Fruit fly (Drosophila melanogaster): ENCODE data around the gene FASN1.

Gene FASN1

dm6 chr2L:3011484-3011883 lies 44.9 kb upstream of the FASN1 start (continued):
- TF ChIP-seq sage (GFP tag; optimal IDR thresholded peaks at IDR 0.05) = no peak

DNA sequence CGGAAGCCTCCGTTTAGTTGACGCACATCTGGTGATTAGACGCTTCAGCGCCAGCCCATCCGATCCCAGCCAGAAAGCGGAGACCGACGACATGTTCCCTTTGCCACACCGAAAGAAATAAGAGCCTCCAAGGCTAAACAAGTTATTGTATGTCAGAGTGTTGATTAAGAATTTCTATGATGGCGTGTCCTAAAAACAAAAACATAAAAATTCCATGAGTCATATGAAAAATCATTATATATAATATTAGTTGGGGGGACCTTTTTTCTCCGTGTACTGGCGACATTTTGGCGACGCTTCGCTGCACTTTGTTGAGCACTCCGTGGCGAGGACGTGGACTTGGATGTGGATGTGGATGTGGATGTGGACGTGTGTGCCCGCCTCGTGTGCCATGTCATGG lies 43.6 kb upstream of the FASN1 start:
- TF ChIP-seq sv (GFP tag; optimal IDR thresholded peaks at IDR 0.05) = peak; percentile 30
- no peak for TF ChIP-seq Dif (GFP tag; optimal IDR thresholded peaks at IDR 0.05; ENCODE audit: partially characterized antibody)
- TF ChIP-seq dsf (GFP tag; optimal IDR thresholded peaks at IDR 0.05; ENCODE audit: borderline replicate concordance) = no peak
- peak; percentile 20 for TF ChIP-seq br (GFP tag; optimal IDR thresholded peaks at IDR 0.05)
- peak; percentile 41 for TF ChIP-seq rgr (GFP tag; optimal IDR thresholded peaks at IDR 0.05)
- peak; percentile 21 for TF ChIP-seq ey (GFP tag; optimal IDR thresholded peaks at IDR 0.05)
- no peak for TF ChIP-seq fru (GFP tag; optimal IDR thresholded peaks at IDR 0.05)
- no peak for TF ChIP-seq CG9705 (GFP tag; optimal IDR thresholded peaks at IDR 0.05)
- TF ChIP-seq OdsH (GFP tag; optimal IDR thresholded peaks at IDR 0.05) = peak; percentile 22
- peak in 1 of 2 experiments; percentile 40 for TF ChIP-seq foxo (GFP tag; optimal IDR thresholded peaks at IDR 0.05)
- no peak for TF ChIP-seq Abd-B (GFP tag; optimal IDR thresholded peaks at IDR 0.05)
- TF ChIP-seq h (GFP tag; optimal IDR thresholded peaks at IDR 0.05) = peak; percentile 49
- no peak for TF ChIP-seq tai (GFP tag; optimal IDR thresholded peaks at IDR 0.05)
- no peak for TF ChIP-seq woc (GFP tag; optimal IDR thresholded peaks at IDR 0.05)
- no peak for TF ChIP-seq CrebA (GFP tag; optimal IDR thresholded peaks at IDR 0.05; ENCODE audit: borderline replicate concordance)
- TF ChIP-seq HLH106 (tag; optimal IDR thresholded peaks at IDR 0.05) = peak; percentile 16
- no peak for TF ChIP-seq Jra (GFP tag; optimal IDR thresholded peaks at IDR 0.05)
- TF ChIP-seq Rel (GFP tag; optimal IDR thresholded peaks at IDR 0.05) = no peak
- TF ChIP-seq Rel (tag; optimal IDR thresholded peaks at IDR 0.05) = no peak
- TF ChIP-seq sage (GFP tag; optimal IDR thresholded peaks at IDR 0.05) = no peak

DNA sequence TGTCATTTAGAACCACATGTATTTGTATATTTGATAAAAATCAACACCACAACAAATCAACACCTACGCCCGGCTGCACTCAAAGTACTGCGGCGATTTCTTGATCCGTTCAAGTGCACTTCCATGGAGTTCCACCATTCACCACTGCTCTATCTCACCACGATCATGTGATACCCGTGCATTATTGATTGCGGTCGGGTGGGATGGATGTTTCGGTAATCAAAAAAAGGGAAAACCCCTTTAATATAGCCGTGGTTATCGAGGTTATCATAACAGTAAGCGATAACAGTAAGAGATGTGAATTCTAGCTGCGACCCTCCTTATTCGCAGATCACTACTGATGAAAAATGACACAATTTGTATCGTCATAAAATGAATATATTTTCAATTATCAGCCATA lies 38.2 kb upstream of the FASN1 start, which contains the start of the genes CG17224 and CG17264:
TSS of gene CG17224 (minus strand) at position 97 of the 400 bp plus-strand sequence.
TSS of gene CG17264 (plus strand) at position 297 of the 400 bp plus-strand sequence.
- TF ChIP-seq brk (GFP tag; optimal IDR thresholded peaks at IDR 0.05) (no peak), CG32264 (GFP tag; optimal IDR thresholded peaks at IDR 0.05) (no peak), Hnf4 (GFP tag; optimal IDR thresholded peaks at IDR 0.05) (no peak), Rel (GFP tag; optimal IDR thresholded peaks at IDR 0.05) (no peak), Rel (tag; optimal IDR thresholded peaks at IDR 0.05) (peak; percentile 99), Dif (GFP tag; optimal IDR thresholded peaks at IDR 0.05; ENCODE audit: partially characterized antibody) (peak; percentile 19)

DNA sequence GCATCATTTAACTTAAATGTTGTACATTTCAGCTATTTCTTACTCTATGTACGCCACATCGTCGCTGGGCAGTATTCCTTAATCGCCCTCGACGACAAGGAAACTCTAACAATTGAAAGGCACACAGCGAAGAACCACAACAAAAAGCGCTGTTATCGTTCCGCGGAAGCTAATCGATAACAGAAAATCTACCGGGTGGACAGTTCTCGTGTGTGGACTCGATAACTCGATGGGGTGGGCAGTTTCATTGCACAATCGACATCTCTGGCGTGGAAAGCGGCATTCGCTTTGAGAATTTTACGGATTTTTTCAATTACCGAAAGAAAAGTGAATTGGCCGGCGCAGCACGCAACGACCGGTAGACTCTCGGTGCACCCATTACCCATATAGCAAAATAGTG lies 33.4 kb upstream of the FASN1 start, which contains the start of the genes alpha4GT1 and Prp40:
TSS of gene alpha4GT1 (minus strand) at position 156 of the 400 bp plus-strand sequence.
TSS of gene Prp40 (plus strand) at position 241 of the 400 bp plus-strand sequence.
- TF ChIP-seq Rel (GFP tag; optimal IDR thresholded peaks at IDR 0.05) (no peak), Rel (tag; optimal IDR thresholded peaks at IDR 0.05) (peak; percentile 52), h (GFP tag; optimal IDR thresholded peaks at IDR 0.05) (no peak), Myc (optimal IDR thresholded peaks at IDR 0.05) (peak; percentile 22), dsf (GFP tag; optimal IDR thresholded peaks at IDR 0.05; ENCODE audit: borderline replicate concordance) (no peak)

dm6 chr2L:3029012-3029411 lies 27.4 kb upstream of the FASN1 start, which contains the start of the genes Sf3b2 and CG17219:
Gene Sf3b2 (minus strand): TSS chr2L:3029168.
Gene CG17219 (plus strand): TSS chr2L:3029253.
- TF ChIP-seq Myc (optimal IDR thresholded peaks at IDR 0.05) = peak; percentile 35
- TF ChIP-seq Hr83 (GFP tag; optimal IDR thresholded peaks at IDR 0.05; ENCODE audit: poor library complexity, severe bottlenecking) = peak; percentile 49
- TF ChIP-seq Dif (GFP tag; optimal IDR thresholded peaks at IDR 0.05; ENCODE audit: partially characterized antibody) = no peak
- TF ChIP-seq CG9705 (GFP tag; optimal IDR thresholded peaks at IDR 0.05) = no peak
- no peak for TF ChIP-seq Rel (GFP tag; optimal IDR thresholded peaks at IDR 0.05)
- peak; percentile 21 for TF ChIP-seq Rel (tag; optimal IDR thresholded peaks at IDR 0.05)
- no peak for TF ChIP-seq psq (GFP tag; optimal IDR thresholded peaks at IDR 0.05)
- TF ChIP-seq ey (GFP tag; optimal IDR thresholded peaks at IDR 0.05) = no peak

dm6 chr2L:3030350-3030749 lies 26.0 kb upstream of the FASN1 start, which contains the start of gene GABPI:
Gene GABPI (plus strand): TSS chr2L:3030539.
- TF ChIP-seq GATAd (GFP tag; optimal IDR thresholded peaks at IDR 0.05) (peak; percentile 58), Hr83 (GFP tag; optimal IDR thresholded peaks at IDR 0.05; ENCODE audit: poor library complexity, severe bottlenecking) (peak; percentile 50), lola (GFP tag; optimal IDR thresholded peaks at IDR 0.05) (no peak), Rel (GFP tag; optimal IDR thresholded peaks at IDR 0.05) (no peak), Rel (tag; optimal IDR thresholded peaks at IDR 0.05) (peak; percentile 8), HLH106 (tag; optimal IDR thresholded peaks at IDR 0.05) (no peak)
